Worm (Caenorhabditis elegans): ENCODE results near the gene M05D6.5.

ce11 chrII:8442717-8443223 lies 39.2 kb downstream of the M05D6.5 start, which contains the start of gene eif-3.G:
- no peak for TF ChIP-seq unc-39 (tag; optimal IDR thresholded peaks at IDR 0.05)
- no peak for TF ChIP-seq blmp-1 (tag; optimal IDR thresholded peaks at IDR 0.05; ENCODE audit: insufficient read depth)
- no peak for TF ChIP-seq ztf-11 (tag; optimal IDR thresholded peaks at IDR 0.05)
- no peak for TF ChIP-seq nhr-77 (tag; optimal IDR thresholded peaks at IDR 0.05)
- TF ChIP-seq fos-1 (tag; optimal IDR thresholded peaks at IDR 0.05), result no peak
- TF ChIP-seq egl-27 (tag; optimal IDR thresholded peaks at IDR 0.05), result no peak
- no peak for TF ChIP-seq ceh-82 (tag; optimal IDR thresholded peaks at IDR 0.05)
- TF ChIP-seq nhr-12 (tag; optimal IDR thresholded peaks at IDR 0.05), result no peak
- no peak for TF ChIP-seq nhr-10 (tag; optimal IDR thresholded peaks at IDR 0.05)
- TF ChIP-seq ama-1 (optimal IDR thresholded peaks at IDR 0.05), result no peak
- no peak for TF ChIP-seq snpc-4 (tag; optimal IDR thresholded peaks at IDR 0.05)
- no peak for TF ChIP-seq nhr-11 (tag; optimal IDR thresholded peaks at IDR 0.05)

All from whole organism, L2 larva.